Fruit fly (Drosophila melanogaster): ENCODE data around the gene SF2.
A peak's percentile ranks its signal among the peaks of the same experiment; 100 is the strongest.

Gene SF2

DNA sequence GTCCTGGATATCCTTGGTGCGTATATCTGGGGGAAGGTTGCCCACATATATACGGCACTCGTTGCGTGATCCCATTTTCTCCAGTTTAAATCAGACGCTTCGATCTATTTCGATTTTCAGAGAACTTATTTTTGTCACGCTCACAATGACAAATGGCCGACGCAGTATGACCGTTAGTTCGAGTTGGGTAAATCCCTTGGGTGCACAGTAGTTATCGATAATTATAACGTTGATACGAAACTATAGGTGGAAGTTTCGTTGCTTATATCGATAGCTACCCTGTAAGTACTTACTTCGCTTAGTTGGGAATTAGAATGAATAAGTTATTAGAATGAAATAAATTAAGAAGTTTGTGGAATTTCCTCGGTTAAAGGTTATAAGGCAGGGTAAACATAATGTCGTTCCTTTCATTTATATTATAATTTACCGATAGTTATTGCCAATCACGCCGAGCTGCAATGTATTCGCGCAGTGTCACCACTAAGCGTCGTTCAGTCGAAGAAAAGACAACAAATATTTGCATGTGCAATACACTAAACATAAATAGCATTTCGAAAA lies at the start of gene SF2, which contains the start of gene pad (continued):
- TF ChIP-seq BEAF-32 (GFP tag; optimal IDR thresholded peaks at IDR 0.05) (peak; percentile 99), esg (GFP tag; conservative IDR thresholded peaks at IDR 0.05) (peak; percentile 47; the same call in 1 of the 2 replicates), ranshi (GFP tag; IDR thresholded peaks at IDR 0.05) (peak; percentile 67; the same call in 1 of the 2 replicates), MTF-1 (GFP tag; optimal IDR thresholded peaks at IDR 0.05; ENCODE audit: borderline replicate concordance) (no peak), CG8765 (GFP tag; IDR thresholded peaks at IDR 0.05) (peak; percentile 45; the same call in 1 of the 2 replicates), Awh (GFP tag; IDR thresholded peaks at IDR 0.05) (peak; percentile 41; the same call in 1 of the 2 replicates), tap (tag; optimal IDR thresholded peaks at IDR 0.05) (no peak), CG14667 (GFP tag; IDR thresholded peaks at IDR 0.05) (no peak), sd (tag; optimal IDR thresholded peaks at IDR 0.05) (peak; percentile 77), schlank (tag; optimal IDR thresholded peaks at IDR 0.05) (peak; percentile 30), bsh (GFP tag; optimal IDR thresholded peaks at IDR 0.05) (peak in 1 of 2 experiments; percentile 64), pzg (GFP tag; optimal IDR thresholded peaks at IDR 0.05) (peak; percentile 82), ac (GFP tag; optimal IDR thresholded peaks at IDR 0.05) (no peak), emc (GFP tag; optimal IDR thresholded peaks at IDR 0.05) (peak; percentile 49), disco-r (GFP tag; optimal IDR thresholded peaks at IDR 0.05) (peak; percentile 58), CG18011 (GFP tag; optimal IDR thresholded peaks at IDR 0.05) (peak; percentile 63), H15 (GFP tag; IDR thresholded peaks at IDR 0.05) (peak; percentile 51; the same call in 2 of the 3 replicates), Neu2 (GFP tag; optimal IDR thresholded peaks at IDR 0.05; ENCODE audit: borderline replicate concordance) (no peak), abd-A (tag; optimal IDR thresholded peaks at IDR 0.05) (peak; percentile 85), CG15514 (GFP tag; optimal IDR thresholded peaks at IDR 0.05) (peak; percentile 68), Hsf (GFP tag; optimal IDR thresholded peaks at IDR 0.05) (peak; percentile 88), CG33557 (GFP tag; optimal IDR thresholded peaks at IDR 0.05) (peak; percentile 78), CG6791 (GFP tag; IDR thresholded peaks at IDR 0.05; ENCODE audit: partially characterized antibody) (peak; percentile 80), CG17328 (GFP tag; IDR thresholded peaks at IDR 0.05) (peak; percentile 57), Hr39 (optimal IDR thresholded peaks at IDR 0.05) (no peak), dysf (GFP tag; IDR thresholded peaks at IDR 0.05) (peak; percentile 73), CG4424 (GFP tag; optimal IDR thresholded peaks at IDR 0.05) (peak; percentile 83), Doc2 (GFP tag; IDR thresholded peaks at IDR 0.05) (no peak), CG8924 (tag; optimal IDR thresholded peaks at IDR 0.05) (peak; percentile 83), en (GFP tag; optimal IDR thresholded peaks at IDR 0.05) (peak; percentile 44), CG8944 (GFP tag; optimal IDR thresholded peaks at IDR 0.05) (peak; percentile 66), Fer1 (GFP tag; optimal IDR thresholded peaks at IDR 0.05) (peak; percentile 78), CG12299 (tag; optimal IDR thresholded peaks at IDR 0.05) (peak; percentile 69), Lim3 (GFP tag; IDR thresholded peaks at IDR 0.05) (no peak), Atf6 (GFP tag; IDR thresholded peaks at IDR 0.05) (peak; percentile 60; the same call in 1 of the 2 replicates)

DNA sequence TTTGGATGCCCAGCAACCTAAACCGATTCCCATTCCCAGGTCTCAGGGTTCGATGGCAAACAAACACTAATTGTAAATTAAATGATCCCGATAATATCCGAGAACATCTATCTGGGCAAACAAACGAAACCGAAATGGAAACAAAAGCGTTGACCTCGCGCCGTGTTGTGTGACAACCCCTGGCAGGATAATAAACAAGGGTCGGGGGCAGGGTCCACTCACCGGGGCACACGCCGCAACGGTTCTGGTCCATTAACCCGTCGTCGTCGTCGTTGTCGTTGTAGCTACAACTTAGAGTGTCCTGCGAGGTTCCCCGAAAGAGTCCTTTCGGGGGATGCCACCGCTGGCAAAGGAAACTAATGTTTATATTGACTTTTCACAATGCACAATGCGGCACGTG lies 47.3 kb upstream of the SF2 start:
- TF ChIP-seq tll (GFP tag; optimal IDR thresholded peaks at IDR 0.05): peak in 1 of 2 experiments; percentile 43
- peak; percentile 51 for TF ChIP-seq zen (tag; optimal IDR thresholded peaks at IDR 0.05)
- no peak for TF ChIP-seq CG3847 (GFP tag; IDR thresholded peaks at IDR 0.05)
- TF ChIP-seq ara (GFP tag; IDR thresholded peaks at IDR 0.05): no peak
- peak; percentile 82 for TF ChIP-seq D (optimal IDR thresholded peaks at IDR 0.05)
- TF ChIP-seq D (GFP tag; optimal IDR thresholded peaks at IDR 0.05): no peak
- peak; percentile 22 for TF ChIP-seq Ets65A (GFP tag)
- TF ChIP-seq pros (GFP tag; optimal IDR thresholded peaks at IDR 0.05): peak; percentile 25
- TF ChIP-seq E2f1 (GFP tag; IDR thresholded peaks at IDR 0.05): no peak
- TF ChIP-seq Sox100B (GFP tag; optimal IDR thresholded peaks at IDR 0.05): no peak
